Fruit fly (Drosophila melanogaster) whole organism, prepupa: ENCODE results near the gene Hr96.

Source experiments
- Blimp-1 ChIP-seq: fragments of 200-800 bp; sonication (Bioruptor generic); optimal IDR thresholded peaks from 3 replicates; lab custom pipeline; 2017; ENCODE audit warnings: missing biosample characterization, missing genetic modification characterization, mild to moderate bottlenecking, moderate library complexity, missing genetic modification reagents
- CG10669 ChIP-seq: fragments of 200-800 bp; sonication (Bioruptor generic); optimal IDR thresholded peaks from 3 replicates; lab custom pipeline; 2018; ENCODE audit warnings: missing biosample characterization, mild to moderate bottlenecking, missing genetic modification characterization, moderate library complexity
- CG11762 ChIP-seq: fragments of 200-800 bp; sonication (Bioruptor generic); optimal IDR thresholded peaks from 3 replicates; lab custom pipeline; 2016; ENCODE audit warnings: missing biosample characterization, missing genetic modification characterization; ENCODE audit not compliant: insufficient read depth
- CG11902 ChIP-seq: fragments of 200-800 bp; sonication (Bioruptor generic); optimal IDR thresholded peaks from 3 replicates; lab custom pipeline; 2016; ENCODE audit warnings: missing biosample characterization, missing genetic modification characterization
- CG15336 ChIP-seq: fragments of 200-800 bp; sonication (Bioruptor generic); IDR thresholded peaks from 2 replicates; pipeline ENCODE4 v1.3.6; 2022; ENCODE audit warnings: missing biosample characterization, missing genetic modification characterization
- CG1621 ChIP-seq: fragments of 200-800 bp; sonication (Bioruptor generic); optimal IDR thresholded peaks from 3 replicates; lab custom pipeline; 2018; ENCODE audit warnings: missing biosample characterization, mild to moderate bottlenecking, missing genetic modification characterization
- CG16779 ChIP-seq: fragments of 200-800 bp; sonication (Bioruptor generic); optimal IDR thresholded peaks from 3 replicates; lab custom pipeline; 2017; ENCODE audit warnings: missing biosample characterization, mild to moderate bottlenecking, missing genetic modification characterization
- CG3032 ChIP-seq: fragments of 200-800 bp; optimal IDR thresholded peaks from 2 replicates; lab custom pipeline; 2019; ENCODE audit warnings: missing biosample characterization, mild to moderate bottlenecking, missing genetic modification characterization, moderate library complexity
- CG6808 ChIP-seq: fragments of 200-800 bp; sonication (Bioruptor generic); optimal IDR thresholded peaks from 3 replicates; lab custom pipeline; 2017; ENCODE audit warnings: missing biosample characterization, missing genetic modification characterization, mild to moderate bottlenecking, moderate library complexity, missing genetic modification reagents
- CG6854 ChIP-seq: fragments of 200-800 bp; sonication (Bioruptor generic); optimal IDR thresholded peaks from 2 replicates; lab custom pipeline; 2017; ENCODE audit warnings: missing biosample characterization, mild to moderate bottlenecking, missing genetic modification characterization
- CG8319 ChIP-seq: fragments of 200-800 bp; sonication (Bioruptor generic); optimal IDR thresholded peaks from 3 replicates; lab custom pipeline; 2016; ENCODE audit warnings: missing biosample characterization, missing genetic modification characterization
- Eip75B ChIP-seq: fragments of 200-800 bp; sonication (Bioruptor generic); optimal IDR thresholded peaks from 3 replicates; lab custom pipeline; 2016; ENCODE audit warnings: missing biosample characterization, missing genetic modification characterization
- Eip78C ChIP-seq: fragments of 200-800 bp; sonication (Bioruptor generic); peaks from one replicate; lab custom pipeline; 2016; ENCODE audit warnings: missing biosample characterization, missing genetic modification characterization
- Eip93F ChIP-seq: fragments of 200-800 bp; sonication (Bioruptor generic); optimal IDR thresholded peaks from 2 replicates; lab custom pipeline; 2016; ENCODE audit warnings: missing biosample characterization, mild to moderate bottlenecking, missing genetic modification characterization
- Ets96B ChIP-seq: fragments of 200-800 bp; optimal IDR thresholded peaks from 2 replicates; lab custom pipeline; 2019; ENCODE audit warnings: missing biosample characterization, mild to moderate bottlenecking, missing genetic modification characterization, moderate library complexity
- Hr38 ChIP-seq: sonication (Bioruptor generic); optimal IDR thresholded peaks from 2 replicates; lab custom pipeline; 2016; ENCODE audit warnings: missing biosample characterization, missing genetic modification characterization
- Hr4 ChIP-seq: fragments of 200-800 bp; sonication (Bioruptor generic); optimal IDR thresholded peaks from 3 replicates; lab custom pipeline; 2016; ENCODE audit warnings: missing biosample characterization, missing genetic modification characterization
- OdsH ChIP-seq: fragments of 200-800 bp; sonication (Bioruptor generic); optimal IDR thresholded peaks from 3 replicates; lab custom pipeline; 2016; ENCODE audit warnings: missing biosample characterization, missing genetic modification characterization
- Smox ChIP-seq: fragments of 200-800 bp; sonication (Bioruptor generic); optimal IDR thresholded peaks from 3 replicates; lab custom pipeline; 2016; ENCODE audit warnings: missing biosample characterization, missing genetic modification characterization
- Sox14 ChIP-seq: fragments of 200-800 bp; sonication (Bioruptor generic); optimal IDR thresholded peaks from 3 replicates; lab custom pipeline; 2016; ENCODE audit warnings: missing biosample characterization, missing genetic modification characterization
- achi ChIP-seq: fragments of 200-800 bp; sonication (Bioruptor generic); optimal IDR thresholded peaks from 3 replicates; lab custom pipeline; 2016; ENCODE audit warnings: missing biosample characterization, missing genetic modification characterization
- acj6 ChIP-seq: fragments of 200-800 bp; sonication (Bioruptor generic); optimal IDR thresholded peaks from 3 replicates; lab custom pipeline; 2016; ENCODE audit warnings: missing biosample characterization, missing genetic modification characterization
- dac ChIP-seq: fragments of 200-800 bp; sonication (Bioruptor generic); optimal IDR thresholded peaks from 2 replicates; lab custom pipeline; 2017; ENCODE audit warnings: missing biosample characterization, mild to moderate bottlenecking, missing genetic modification characterization
- esn ChIP-seq: fragments of 200-800 bp; sonication (Bioruptor generic); optimal IDR thresholded peaks from 2 replicates; lab custom pipeline; 2016; ENCODE audit warnings: missing biosample characterization, mild to moderate bottlenecking, missing genetic modification characterization, moderate library complexity
- fkh ChIP-seq: fragments of 200-800 bp; sonication (Bioruptor generic); optimal IDR thresholded peaks from 3 replicates; lab custom pipeline; 2017; ENCODE audit warnings: missing biosample characterization, mild to moderate bottlenecking, missing genetic modification characterization, moderate library complexity
- lz ChIP-seq: fragments of 200-800 bp; sonication (Bioruptor generic); optimal IDR thresholded peaks from 3 replicates; lab custom pipeline; 2016; ENCODE audit warnings: missing biosample characterization, missing genetic modification characterization
- salr ChIP-seq, 2 experiments: fragments of 200-800 bp; sonication (Bioruptor generic); optimal IDR thresholded peaks; 3 replicates each; lab custom pipeline; 2016 to 2018; ENCODE audit warnings: missing biosample characterization in 2 of 2, missing genetic modification characterization in 2 of 2, mild to moderate bottlenecking in 1 of 2
- ss ChIP-seq, 2 experiments: fragments of 200-800 bp; sonication (Bioruptor generic); optimal IDR thresholded peaks; 2 replicates in 1 of 2; 3 replicates in 1 of 2; lab custom pipeline; 2017 to 2018; ENCODE audit warnings: mild to moderate bottlenecking in 2 of 2, missing biosample characterization in 2 of 2, missing genetic modification characterization in 2 of 2, moderate library complexity in 1 of 2
- svp ChIP-seq: fragments of 200-800 bp; sonication (Bioruptor generic); peaks from one replicate; lab custom pipeline; 2016; ENCODE audit warnings: missing biosample characterization, missing genetic modification characterization
- topi ChIP-seq: fragments of 200-800 bp; sonication (Bioruptor generic); optimal IDR thresholded peaks from 3 replicates; lab custom pipeline; 2016; ENCODE audit warnings: missing biosample characterization, missing genetic modification characterization

The Hr96 gene

DNA sequence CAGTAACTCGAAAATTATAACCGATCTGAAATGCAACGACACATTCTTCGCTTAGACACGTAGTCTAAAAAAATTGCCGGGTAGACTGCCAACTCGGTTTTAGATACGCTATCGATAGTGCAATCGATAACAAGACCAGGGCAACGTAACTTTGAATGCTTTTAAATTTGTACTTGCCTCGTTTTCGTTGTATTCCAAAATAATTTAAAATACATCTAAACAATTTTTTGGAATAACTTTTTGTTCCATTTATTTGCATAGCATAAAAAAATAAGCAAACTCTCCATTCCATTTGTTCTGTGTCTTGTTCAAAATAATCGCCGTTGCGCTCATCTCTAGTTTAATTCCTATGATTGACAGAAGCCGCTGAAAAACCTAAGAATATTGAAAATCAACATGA lies 44.5 kb downstream of the Hr96 start, which contains the start of the genes Stt3B and CG11839 (continued):
- TF ChIP-seq CG1621 (tag; lab: Kevin White, UChicago) (peak; percentile 73), salr (GFP tag; optimal IDR thresholded peaks at IDR 0.05; lab: Kevin White, UChicago) (no peak), CG10669 (GFP tag; lab: Kevin White, UChicago) (no peak)

DNA sequence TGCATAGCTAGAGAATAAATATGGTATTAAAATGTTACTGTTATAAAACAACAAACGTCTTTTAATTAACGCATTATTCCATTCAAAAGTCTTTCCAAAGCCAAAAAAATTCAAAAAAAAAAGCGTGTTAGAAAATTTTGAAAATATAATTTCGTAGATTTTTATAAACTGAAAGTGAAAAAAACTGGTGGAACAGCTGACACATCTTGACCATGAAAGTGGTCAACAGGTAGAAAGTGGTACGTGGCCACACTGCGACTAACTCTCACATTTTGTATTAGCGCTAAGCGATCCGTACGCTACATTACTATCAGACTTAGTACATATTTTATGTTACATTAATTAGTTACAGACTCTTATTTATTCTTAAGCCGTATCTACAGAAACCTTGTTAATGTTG lies 45.8 kb downstream of the Hr96 start, which contains the start of gene CG11836:
Gene CG11836 (plus strand): TSS at position 256 of the 400 bp plus-strand sequence.
- TF ChIP-seq CG6808 (GFP tag; lab: Kevin White, UChicago) (no peak), Blimp-1 (GFP tag; lab: Kevin White, UChicago) (peak; percentile 46)

dm6 chr3R:25074558-25074964 lies 49.5 kb downstream of the Hr96 start, which contains the start of the genes shams and CG11920:
TSS of gene shams (minus strand) at chr3R:25074607.
TSS of gene CG11920 (plus strand) at chr3R:25074877.
- TF ChIP-seq OdsH (GFP tag; lab: Kevin White, UChicago) (peak; percentile 10), Eip75B (GFP tag; lab: Kevin White, UChicago) (peak; percentile 34), esn (GFP tag; lab: Kevin White, UChicago) (peak; percentile 47), fkh (GFP tag; lab: Kevin White, UChicago) (peak; percentile 97), Eip93F (GFP tag; lab: Kevin White, UChicago) (peak; percentile 53), achi (GFP tag; lab: Kevin White, UChicago) (peak; percentile 1), svp (GFP tag; lab: Kevin White, UChicago) (no peak), CG16779 (tag; lab: Kevin White, UChicago) (no peak), Smox (GFP tag; lab: Kevin White, UChicago) (no peak), topi (peak; percentile 11), CG3032 (peak; percentile 13), acj6 (peak; percentile 3), Sox14 (GFP tag; lab: Kevin White, UChicago) (peak; percentile 27), dac (GFP tag; lab: Kevin White, UChicago) (no peak), Hr4 (no peak), Eip78C (GFP tag; lab: Kevin White, UChicago) (peak; percentile 82)

- TF ChIP-seq CG15336 (GFP tag; lab: Robert Waterston, UW) (no peak), CG11762 (GFP tag; lab: Kevin White, UChicago) (no peak), Sox14 (GFP tag; lab: Kevin White, UChicago) (no peak), Eip75B (GFP tag; lab: Kevin White, UChicago) (no peak), ss (GFP tag; optimal IDR thresholded peaks at IDR 0.05; lab: Kevin White, UChicago) (no peak), salr (GFP tag; optimal IDR thresholded peaks at IDR 0.05; lab: Kevin White, UChicago) (no peak), CG8319 (GFP tag; lab: Kevin White, UChicago) (no peak), Ets96B (no peak), CG6808 (GFP tag; lab: Kevin White, UChicago) (no peak), acj6 (no peak)
- TF ChIP-seq, all 60 proteins: peak for 0
These were observed 52.3 kb downstream of the Hr96 start for dm6 chr3R:25077280-25077820.

DNA sequence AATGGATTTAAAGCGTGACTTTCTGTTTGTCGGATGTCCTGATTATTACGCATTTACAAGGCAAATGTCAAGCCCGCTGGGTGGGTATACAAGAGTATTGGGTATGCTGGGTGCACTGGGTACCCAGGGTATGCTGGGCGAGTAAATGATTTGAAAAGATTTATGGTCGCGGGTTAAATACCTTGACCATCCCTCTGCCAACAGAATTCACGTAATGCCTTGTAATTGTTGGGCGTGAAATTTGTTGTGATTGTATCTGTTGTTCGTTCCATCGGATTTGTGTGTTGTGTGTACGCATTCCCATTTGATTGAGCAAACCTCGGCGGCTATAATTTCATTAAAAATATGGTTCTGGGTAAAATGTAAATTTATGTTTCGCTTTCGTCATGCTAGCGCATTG lies 53.6 kb downstream of the Hr96 start:
- TF ChIP-seq Hr38 (GFP tag; lab: Kevin White, UChicago), result no peak
- no peak for TF ChIP-seq CG11902 (GFP tag; lab: Kevin White, UChicago)
- no peak for TF ChIP-seq CG3032
- no peak for TF ChIP-seq lz (GFP tag; lab: Kevin White, UChicago)
- no peak for TF ChIP-seq Eip93F (GFP tag; lab: Kevin White, UChicago)
- TF ChIP-seq CG6854 (GFP tag; lab: Kevin White, UChicago), result no peak
- TF ChIP-seq CG8319 (GFP tag; lab: Kevin White, UChicago), result no peak
- TF ChIP-seq, all 60 proteins: peak for 0
